Fruit fly (Drosophila melanogaster): ENCODE measurements around the gene JhI-21.

The JhI-21 gene

dm6 chr2L:12040510-12040909, 15.3 kb downstream of the JhI-21 start, which contains the start of gene CG6766:
Gene CG6766, minus strand, starts transcription at chr2L:12040689.
- TF ChIP-seq phol (tag; optimal IDR thresholded peaks at IDR 0.05) (peak; percentile 9), gfzf (GFP tag; optimal IDR thresholded peaks at IDR 0.05) (peak; percentile 27), nerfin-1 (tag; optimal IDR thresholded peaks at IDR 0.05) (peak; percentile 91), pfk (GFP tag; optimal IDR thresholded peaks at IDR 0.05) (no peak), CHES-1-like (GFP tag; optimal IDR thresholded peaks at IDR 0.05) (peak; percentile 5), bigmax (GFP tag; optimal IDR thresholded peaks at IDR 0.05) (peak; percentile 24), CG2116 (GFP tag; optimal IDR thresholded peaks at IDR 0.05) (peak; percentile 32), Dip3 (GFP tag; optimal IDR thresholded peaks at IDR 0.05) (no peak), CG2712 (tag; optimal IDR thresholded peaks at IDR 0.05) (peak; percentile 15), dm (GFP tag; optimal IDR thresholded peaks at IDR 0.05) (peak; percentile 52), pum (GFP tag; optimal IDR thresholded peaks at IDR 0.05) (no peak), Med (GFP tag) (peak; percentile 48), CG17802 (tag; optimal IDR thresholded peaks at IDR 0.05) (no peak), CG17385 (GFP tag; optimal IDR thresholded peaks at IDR 0.05) (peak; percentile 99), CG14710 (tag; optimal IDR thresholded peaks at IDR 0.05) (peak; percentile 31), Scr (GFP tag; IDR thresholded peaks at IDR 0.05; ENCODE audit: partially characterized antibody) (peak; percentile 36; the same call in 1 of the 2 replicates), CG3838 (GFP tag; optimal IDR thresholded peaks at IDR 0.05) (no peak), vfl (GFP tag; optimal IDR thresholded peaks at IDR 0.05) (no peak), fd64A (GFP tag; optimal IDR thresholded peaks at IDR 0.05) (no peak), HmgZ (tag; optimal IDR thresholded peaks at IDR 0.05) (peak; percentile 64), ash1 (GFP tag; optimal IDR thresholded peaks at IDR 0.05) (no peak), CG4617 (GFP tag; optimal IDR thresholded peaks at IDR 0.05; ENCODE audit: borderline replicate concordance) (peak; percentile 65), CG12071 (GFP tag; optimal IDR thresholded peaks at IDR 0.05) (no peak), CG9437 (GFP tag; optimal IDR thresholded peaks at IDR 0.05) (no peak), abd-A (tag; optimal IDR thresholded peaks at IDR 0.05) (no peak), fd3F (GFP tag; optimal IDR thresholded peaks at IDR 0.05) (no peak), CG2120 (GFP tag; optimal IDR thresholded peaks at IDR 0.05) (peak; percentile 32), CG15073 (GFP tag; optimal IDR thresholded peaks at IDR 0.05) (peak; percentile 41), CG4282 (GFP tag; optimal IDR thresholded peaks at IDR 0.05) (no peak), Sry-δ (GFP tag; optimal IDR thresholded peaks at IDR 0.05) (peak; percentile 35), NC2α (GFP tag; optimal IDR thresholded peaks at IDR 0.05) (no peak), YL-1 (GFP tag; optimal IDR thresholded peaks at IDR 0.05) (peak; percentile 57), MESR4 (GFP tag; optimal IDR thresholded peaks at IDR 0.05) (peak; percentile 60), CG30020 (tag; optimal IDR thresholded peaks at IDR 0.05) (peak; percentile 6), Rx (GFP tag; IDR thresholded peaks at IDR 0.05) (no peak), NC2β (GFP tag; optimal IDR thresholded peaks at IDR 0.05) (no peak), CG17359 (tag; optimal IDR thresholded peaks at IDR 0.05) (no peak), Hr39 (optimal IDR thresholded peaks at IDR 0.05) (no peak), bbx (GFP tag; IDR thresholded peaks at IDR 0.05; ENCODE audit: partially characterized antibody) (peak; percentile 35; the same call in 1 of the 2 replicates), H2.0 (GFP tag; IDR thresholded peaks at IDR 0.05) (no peak), Dp (GFP tag; optimal IDR thresholded peaks at IDR 0.05) (peak; percentile 42), CG1024 (GFP tag; IDR thresholded peaks at IDR 0.05) (no peak), tio (GFP tag; optimal IDR thresholded peaks at IDR 0.05) (no peak), CG16863 (GFP tag; optimal IDR thresholded peaks at IDR 0.05) (no peak), gcm2 (GFP tag; optimal IDR thresholded peaks at IDR 0.05) (no peak), sd (tag; optimal IDR thresholded peaks at IDR 0.05) (peak; percentile 62), CG15514 (GFP tag; optimal IDR thresholded peaks at IDR 0.05) (peak; percentile 23), otp (GFP tag; IDR thresholded peaks at IDR 0.05) (no peak), CG13287 (GFP tag; IDR thresholded peaks at IDR 0.05; ENCODE audit: partially characterized antibody) (peak; percentile 48; the same call in 1 of the 2 replicates), B-H2 (GFP tag; optimal IDR thresholded peaks at IDR 0.05) (peak; percentile 34), pzg (GFP tag; optimal IDR thresholded peaks at IDR 0.05) (peak; percentile 68)
